Comparison of ENCODE assay signal across 1 fruit fly cellular context in genomic region chr3R:14706860-14707259, dm6.
TF ChIP-seq lines count a peak whose summit lies in the region.

No protein-coding gene starts in this region.

TF ChIP-seq in whole organism, embryonic, 481 proteins besides CTCF, POLR2A, EP300 and RAD21 (continued from another document and continues in another):
- TF ChIP-seq luna (GFP tag; optimal IDR thresholded peaks at IDR 0.05; lab: Kevin White, UChicago) = no peak
- TF ChIP-seq bigmax (GFP tag; optimal IDR thresholded peaks at IDR 0.05; lab: Kevin White, UChicago) = no peak
- TF ChIP-seq CrebB (tag; optimal IDR thresholded peaks at IDR 0.05; lab: Kevin White, UChicago) = peak; percentile 28
- no peak for TF ChIP-seq CG6854 (GFP tag; optimal IDR thresholded peaks at IDR 0.05; lab: Kevin White, UChicago)
- peak; percentile 72; the same call in 2 of the 3 replicates for TF ChIP-seq CG11093 (GFP tag; IDR thresholded peaks at IDR 0.05; lab: Robert Waterston, UW)
- TF ChIP-seq Fer1 (GFP tag; optimal IDR thresholded peaks at IDR 0.05; lab: Kevin White, UChicago) = peak; percentile 24
- TF ChIP-seq CG12769 (tag; optimal IDR thresholded peaks at IDR 0.05; lab: Kevin White, UChicago) = peak; percentile 80
- TF ChIP-seq usp (GFP tag; optimal IDR thresholded peaks at IDR 0.05; lab: Kevin White, UChicago) = no peak
- peak; percentile 89 for TF ChIP-seq Rfx (GFP tag; IDR thresholded peaks at IDR 0.05; lab: Robert Waterston, UW)
- no peak for TF ChIP-seq CG11696 (GFP tag; IDR thresholded peaks at IDR 0.05; lab: Robert Waterston, UW)
- TF ChIP-seq CG7556 (GFP tag; optimal IDR thresholded peaks at IDR 0.05; lab: Kevin White, UChicago) = peak; percentile 37
- TF ChIP-seq CG13296 (GFP tag; optimal IDR thresholded peaks at IDR 0.05; lab: Kevin White, UChicago) = peak; percentile 19
- TF ChIP-seq croc (GFP tag; conservative IDR thresholded peaks at IDR 0.05; lab: Robert Waterston, UW) = no peak; the same call in 2 of the 3 replicates
- peak; percentile 36 for TF ChIP-seq onecut (GFP tag; IDR thresholded peaks at IDR 0.05; lab: Robert Waterston, UW)
- TF ChIP-seq CG10979 (tag; optimal IDR thresholded peaks at IDR 0.05; lab: Kevin White, UChicago) = peak; percentile 16
- peak; percentile 50 for TF ChIP-seq unpg (GFP tag; optimal IDR thresholded peaks at IDR 0.05; lab: Kevin White, UChicago)
- peak; percentile 53 for TF ChIP-seq tx (GFP tag; optimal IDR thresholded peaks at IDR 0.05; lab: Kevin White, UChicago)
- TF ChIP-seq maf-S (GFP tag; optimal IDR thresholded peaks at IDR 0.05; lab: Kevin White, UChicago) = peak; percentile 22
- TF ChIP-seq CG9437 (GFP tag; optimal IDR thresholded peaks at IDR 0.05; lab: Kevin White, UChicago) = peak; percentile 14
- TF ChIP-seq Mrtf (GFP tag; IDR thresholded peaks at IDR 0.05; lab: Robert Waterston, UW) = peak; percentile 64; the same call in 2 of the 3 replicates
- no peak for TF ChIP-seq CG4328 (GFP tag; optimal IDR thresholded peaks at IDR 0.05; lab: Kevin White, UChicago)
- TF ChIP-seq CG8944 (GFP tag; optimal IDR thresholded peaks at IDR 0.05; lab: Kevin White, UChicago) = peak; percentile 32
- no peak for TF ChIP-seq Vsx1 (GFP tag; optimal IDR thresholded peaks at IDR 0.05; lab: Kevin White, UChicago)
- TF ChIP-seq CG9876 (GFP tag; optimal IDR thresholded peaks at IDR 0.05; lab: Kevin White, UChicago) = peak; percentile 37
- peak; percentile 30 for TF ChIP-seq az2 (GFP tag; optimal IDR thresholded peaks at IDR 0.05; lab: Kevin White, UChicago)
- TF ChIP-seq peb (GFP tag; IDR thresholded peaks at IDR 0.05; lab: Robert Waterston, UW) = no peak
- peak; percentile 21 for TF ChIP-seq fd3F (GFP tag; optimal IDR thresholded peaks at IDR 0.05; lab: Kevin White, UChicago)
- TF ChIP-seq zfh2 (GFP tag; optimal IDR thresholded peaks at IDR 0.05; lab: Kevin White, UChicago) = peak; percentile 69
- peak; percentile 76 for TF ChIP-seq nerfin-2 (GFP tag; IDR thresholded peaks at IDR 0.05; lab: Robert Waterston, UW; ENCODE audit: partially characterized antibody)
- TF ChIP-seq B-H1 (GFP tag; IDR thresholded peaks at IDR 0.05; lab: Robert Waterston, UW) = peak; percentile 55; the same call in 2 of the 3 replicates
- peak; percentile 68 for TF ChIP-seq CG16813 (GFP tag; IDR thresholded peaks at IDR 0.05; lab: Robert Waterston, UW; ENCODE audit: partially characterized antibody)
- no peak for TF ChIP-seq CkIIα-i1 (GFP tag; IDR thresholded peaks at IDR 0.05; lab: Robert Waterston, UW)
- TF ChIP-seq dpn (GFP tag; optimal IDR thresholded peaks at IDR 0.05; lab: Kevin White, UChicago) = peak; percentile 45 to 75
- TF ChIP-seq nerfin-1 (tag; optimal IDR thresholded peaks at IDR 0.05; lab: Kevin White, UChicago) = no peak
- peak; percentile 12 for TF ChIP-seq Neu2 (GFP tag; optimal IDR thresholded peaks at IDR 0.05; lab: Kevin White, UChicago; ENCODE audit: borderline replicate concordance)
- peak; percentile 73 for TF ChIP-seq CG3847 (GFP tag; IDR thresholded peaks at IDR 0.05; lab: Robert Waterston, UW)
- TF ChIP-seq CG11504 (tag; optimal IDR thresholded peaks at IDR 0.05; lab: Kevin White, UChicago) = peak; percentile 57
- TF ChIP-seq CG7928 (GFP tag; optimal IDR thresholded peaks at IDR 0.05; lab: Kevin White, UChicago) = no peak
- peak; percentile 13 for TF ChIP-seq pb (GFP tag; optimal IDR thresholded peaks at IDR 0.05; lab: Kevin White, UChicago)
- TF ChIP-seq Dbx (GFP tag; IDR thresholded peaks at IDR 0.05; lab: Robert Waterston, UW) = peak; percentile 84
- peak; percentile 95 for TF ChIP-seq Med (GFP tag; lab: Kevin White, UChicago)
- peak; percentile 34; the same call in 1 of the 2 replicates for TF ChIP-seq Lim3 (GFP tag; IDR thresholded peaks at IDR 0.05; lab: Robert Waterston, UW)
- TF ChIP-seq her (GFP tag; optimal IDR thresholded peaks at IDR 0.05; lab: Kevin White, UChicago) = peak; percentile 52
- TF ChIP-seq CG2875 (GFP tag; optimal IDR thresholded peaks at IDR 0.05; lab: Kevin White, UChicago) = no peak
- TF ChIP-seq tio (GFP tag; optimal IDR thresholded peaks at IDR 0.05; lab: Kevin White, UChicago) = no peak
- TF ChIP-seq eyg (GFP tag; optimal IDR thresholded peaks at IDR 0.05; lab: Kevin White, UChicago) = peak; percentile 57
- TF ChIP-seq CG11456 (GFP tag; IDR thresholded peaks at IDR 0.05; lab: Robert Waterston, UW) = peak; percentile 81
- peak; percentile 35 for TF ChIP-seq Hr3 (GFP tag; optimal IDR thresholded peaks at IDR 0.05; lab: Kevin White, UChicago)
- TF ChIP-seq jigr1 (GFP tag; IDR thresholded peaks at IDR 0.05; lab: Robert Waterston, UW) = 0 out of 3 replicates have a peak, but pooled peaks have one; percentile 14
- no peak for TF ChIP-seq CG4617 (GFP tag; optimal IDR thresholded peaks at IDR 0.05; lab: Kevin White, UChicago; ENCODE audit: borderline replicate concordance)
- peak; percentile 51 for TF ChIP-seq CG17359 (tag; optimal IDR thresholded peaks at IDR 0.05; lab: Kevin White, UChicago)
- peak; percentile 59; the same call in 1 of the 3 replicates for TF ChIP-seq gce (GFP tag; IDR thresholded peaks at IDR 0.05; lab: Robert Waterston, UW)
- TF ChIP-seq stwl (tag; optimal IDR thresholded peaks at IDR 0.05; lab: Kevin White, UChicago) = no peak
- no peak for TF ChIP-seq CG12942 (GFP tag; optimal IDR thresholded peaks at IDR 0.05; lab: Kevin White, UChicago)
- peak; percentile 57; the same call in 1 of the 2 replicates for TF ChIP-seq CG16779 (GFP tag; IDR thresholded peaks at IDR 0.05; lab: Robert Waterston, UW)
- peak; percentile 45 for TF ChIP-seq caup (GFP tag; optimal IDR thresholded peaks at IDR 0.05; lab: Kevin White, UChicago; ENCODE audit: severe bottlenecking)
- TF ChIP-seq lmd (GFP tag; IDR thresholded peaks at IDR 0.05; lab: Robert Waterston, UW) = peak; percentile 77
- no peak for TF ChIP-seq sc (optimal IDR thresholded peaks at IDR 0.05; lab: Kevin White, UChicago)
- no peak for TF ChIP-seq sc (GFP tag; optimal IDR thresholded peaks at IDR 0.05; lab: Kevin White, UChicago)
- TF ChIP-seq vfl (GFP tag; optimal IDR thresholded peaks at IDR 0.05; lab: Kevin White, UChicago) = no peak
- no peak for TF ChIP-seq ham (GFP tag; IDR thresholded peaks at IDR 0.05; lab: Robert Waterston, UW)
- no peak for TF ChIP-seq CG6254 (GFP tag; optimal IDR thresholded peaks at IDR 0.05; lab: Kevin White, UChicago)
- no peak for TF ChIP-seq CG14965 (GFP tag; optimal IDR thresholded peaks at IDR 0.05; lab: Kevin White, UChicago; ENCODE audit: borderline replicate concordance)
- TF ChIP-seq CG34422 (GFP tag; IDR thresholded peaks at IDR 0.05; lab: Robert Waterston, UW) = peak; percentile 59; the same call in 2 of the 3 replicates
- no peak for TF ChIP-seq trem (tag; optimal IDR thresholded peaks at IDR 0.05; lab: Kevin White, UChicago)
- peak; percentile 84 for TF ChIP-seq CG14014 (GFP tag; IDR thresholded peaks at IDR 0.05; lab: Robert Waterston, UW)
- no peak for TF ChIP-seq dimm (GFP tag; IDR thresholded peaks at IDR 0.05; lab: Robert Waterston, UW)
- TF ChIP-seq CoRest (tag; optimal IDR thresholded peaks at IDR 0.05; lab: Kevin White, UChicago) = peak; percentile 54
- no peak for TF ChIP-seq Poxn (GFP tag; IDR thresholded peaks at IDR 0.05; lab: Robert Waterston, UW)
- TF ChIP-seq CG18619 (GFP tag; optimal IDR thresholded peaks at IDR 0.05; lab: Kevin White, UChicago) = peak; percentile 17
- TF ChIP-seq CG1832 (GFP tag; optimal IDR thresholded peaks at IDR 0.05; lab: Kevin White, UChicago) = no peak
- peak; percentile 46; the same call in 2 of the 3 replicates for TF ChIP-seq tgo (GFP tag; IDR thresholded peaks at IDR 0.05; lab: Robert Waterston, UW)
- TF ChIP-seq Meics (GFP tag; optimal IDR thresholded peaks at IDR 0.05; lab: Kevin White, UChicago) = peak; percentile 54
- TF ChIP-seq NC2α (GFP tag; optimal IDR thresholded peaks at IDR 0.05; lab: Kevin White, UChicago) = no peak
- peak; percentile 46 for TF ChIP-seq crc (GFP tag; optimal IDR thresholded peaks at IDR 0.05; lab: Kevin White, UChicago)
- peak; percentile 33 for TF ChIP-seq CG9727 (GFP tag; optimal IDR thresholded peaks at IDR 0.05; lab: Kevin White, UChicago)
- peak; percentile 73; the same call in 2 of the 3 replicates for TF ChIP-seq CG6791 (GFP tag; IDR thresholded peaks at IDR 0.05; lab: Robert Waterston, UW; ENCODE audit: partially characterized antibody)
- peak; percentile 76 for TF ChIP-seq mam (GFP tag; optimal IDR thresholded peaks at IDR 0.05; lab: Kevin White, UChicago)
- TF ChIP-seq CG7271 (tag; optimal IDR thresholded peaks at IDR 0.05; lab: Kevin White, UChicago) = no peak
- TF ChIP-seq tll (GFP tag; optimal IDR thresholded peaks at IDR 0.05; lab: Kevin White, UChicago) = no peak
- no peak for TF ChIP-seq yki (optimal IDR thresholded peaks at IDR 0.05; lab: Kevin White, UChicago)
- TF ChIP-seq fd102C (GFP tag; optimal IDR thresholded peaks at IDR 0.05; lab: Kevin White, UChicago) = no peak
- peak; percentile 22 for TF ChIP-seq shn (GFP tag; optimal IDR thresholded peaks at IDR 0.05; lab: Kevin White, UChicago)
- 0 out of 2 replicates have a peak, but pooled peaks have one; percentile 16 for TF ChIP-seq sim (GFP tag; IDR thresholded peaks at IDR 0.05; lab: Robert Waterston, UW)
- no peak for TF ChIP-seq h (optimal IDR thresholded peaks at IDR 0.05; lab: Kevin White, UChicago)
- no peak for TF ChIP-seq CG15601 (tag; optimal IDR thresholded peaks at IDR 0.05; lab: Kevin White, UChicago)
- TF ChIP-seq prd (optimal IDR thresholded peaks at IDR 0.05; lab: Kevin White, UChicago) = no peak
- peak; percentile 82 for TF ChIP-seq prd (GFP tag; IDR thresholded peaks at IDR 0.05; lab: Robert Waterston, UW)
- TF ChIP-seq Ssrp (tag; optimal IDR thresholded peaks at IDR 0.05; lab: Kevin White, UChicago) = peak; percentile 33
- peak; percentile 53 for TF ChIP-seq Hmr (GFP tag; optimal IDR thresholded peaks at IDR 0.05; lab: Kevin White, UChicago)
- TF ChIP-seq Max (GFP tag; optimal IDR thresholded peaks at IDR 0.05; lab: Kevin White, UChicago) = no peak
- TF ChIP-seq lilli (GFP tag; optimal IDR thresholded peaks at IDR 0.05; lab: Kevin White, UChicago) = peak; percentile 70
- peak; percentile 71 for TF ChIP-seq HLH54F (GFP tag; optimal IDR thresholded peaks at IDR 0.05; lab: Kevin White, UChicago)
- TF ChIP-seq CG30431 (GFP tag; optimal IDR thresholded peaks at IDR 0.05; lab: Kevin White, UChicago) = peak; percentile 23
- TF ChIP-seq Oaz (GFP tag; IDR thresholded peaks at IDR 0.05; lab: Robert Waterston, UW) = peak; percentile 53
- TF ChIP-seq CG12391 (tag; optimal IDR thresholded peaks at IDR 0.05; lab: Kevin White, UChicago) = peak; percentile 25
- no peak for TF ChIP-seq Nf-YC (tag; optimal IDR thresholded peaks at IDR 0.05; lab: Kevin White, UChicago)
- peak; percentile 41 for TF ChIP-seq kni (GFP tag; optimal IDR thresholded peaks at IDR 0.05; lab: Kevin White, UChicago)
- TF ChIP-seq gcm (GFP tag; optimal IDR thresholded peaks at IDR 0.05; lab: Kevin White, UChicago) = no peak
- peak; percentile 51; the same call in 1 of the 2 replicates for TF ChIP-seq CG31441 (GFP tag; IDR thresholded peaks at IDR 0.05; lab: Robert Waterston, UW)
- TF ChIP-seq ap (GFP tag; IDR thresholded peaks at IDR 0.05; lab: Robert Waterston, UW) = peak; percentile 73
- peak; percentile 57 for TF ChIP-seq Myb (GFP tag; optimal IDR thresholded peaks at IDR 0.05; lab: Kevin White, UChicago)
- peak; percentile 67; the same call in 2 of the 4 replicates for TF ChIP-seq Gug (GFP tag; IDR thresholded peaks at IDR 0.05; lab: Robert Waterston, UW)
- peak; percentile 14 for TF ChIP-seq CG3995 (GFP tag; optimal IDR thresholded peaks at IDR 0.05; lab: Kevin White, UChicago)
- peak; percentile 56 for TF ChIP-seq sens-2 (GFP tag; IDR thresholded peaks at IDR 0.05; lab: Robert Waterston, UW)
- no peak for TF ChIP-seq CG3163 (GFP tag; optimal IDR thresholded peaks at IDR 0.05; lab: Kevin White, UChicago)
- no peak for TF ChIP-seq hbn (GFP tag; IDR thresholded peaks at IDR 0.05; lab: Robert Waterston, UW; ENCODE audit: partially characterized antibody)
- peak; percentile 76 for TF ChIP-seq Ada2b (GFP tag; IDR thresholded peaks at IDR 0.05; lab: Robert Waterston, UW)
- peak; percentile 66; the same call in 1 of the 2 replicates for TF ChIP-seq rib (GFP tag; IDR thresholded peaks at IDR 0.05; lab: Robert Waterston, UW)
- no peak for TF ChIP-seq CG3281 (GFP tag; optimal IDR thresholded peaks at IDR 0.05; lab: Kevin White, UChicago)
- TF ChIP-seq Blimp-1 (GFP tag; optimal IDR thresholded peaks at IDR 0.05; lab: Kevin White, UChicago) = peak; percentile 13
- TF ChIP-seq Doc2 (GFP tag; IDR thresholded peaks at IDR 0.05; lab: Robert Waterston, UW) = no peak
- peak; percentile 58; the same call in 1 of the 2 replicates for TF ChIP-seq cas (GFP tag; IDR thresholded peaks at IDR 0.05; lab: Robert Waterston, UW)
- peak; percentile 68; the same call in 1 of the 2 replicates for TF ChIP-seq H2.0 (GFP tag; IDR thresholded peaks at IDR 0.05; lab: Robert Waterston, UW)
- TF ChIP-seq Kr (GFP tag; optimal IDR thresholded peaks at IDR 0.05; lab: Kevin White, UChicago) = no peak
- peak; percentile 16 for TF ChIP-seq HmgZ (tag; optimal IDR thresholded peaks at IDR 0.05; lab: Kevin White, UChicago)
- TF ChIP-seq CG4424 (GFP tag; optimal IDR thresholded peaks at IDR 0.05; lab: Kevin White, UChicago) = peak; percentile 18
- TF ChIP-seq klu (GFP tag; IDR thresholded peaks at IDR 0.05; lab: Robert Waterston, UW) = peak; percentile 74
- no peak for TF ChIP-seq trh (GFP tag; optimal IDR thresholded peaks at IDR 0.05; lab: Kevin White, UChicago)
- TF ChIP-seq CG10366 (GFP tag; IDR thresholded peaks at IDR 0.05; lab: Robert Waterston, UW) = peak; percentile 70
- peak; percentile 84 for TF ChIP-seq sens (GFP tag; lab: Kevin White, UChicago)
- peak; percentile 84 for TF ChIP-seq CG9932 (GFP tag; IDR thresholded peaks at IDR 0.05; lab: Robert Waterston, UW)
- TF ChIP-seq CG18599 (GFP tag; optimal IDR thresholded peaks at IDR 0.05; lab: Kevin White, UChicago) = peak; percentile 63
- peak; percentile 46; the same call in 1 of the 2 replicates for TF ChIP-seq CG4404 (GFP tag; IDR thresholded peaks at IDR 0.05; lab: Robert Waterston, UW)
- TF ChIP-seq Pdp1 (GFP tag; optimal IDR thresholded peaks at IDR 0.05; lab: Kevin White, UChicago) = peak; percentile 45 to 59
- TF ChIP-seq Dad (GFP tag; optimal IDR thresholded peaks at IDR 0.05; lab: Kevin White, UChicago) = peak; percentile 13
- TF ChIP-seq hb (GFP tag; IDR thresholded peaks at IDR 0.05; lab: Robert Waterston, UW; ENCODE audit: partially characterized antibody) = peak; percentile 74; the same call in 2 of the 3 replicates
- TF ChIP-seq BtbVII (GFP tag; optimal IDR thresholded peaks at IDR 0.05; lab: Kevin White, UChicago) = peak; percentile 28
- TF ChIP-seq kay (GFP tag; optimal IDR thresholded peaks at IDR 0.05; lab: Kevin White, UChicago) = no peak
- peak; percentile 12 for TF ChIP-seq D19A (tag; optimal IDR thresholded peaks at IDR 0.05; lab: Kevin White, UChicago)
